Fruit fly (Drosophila melanogaster): ENCODE data around the gene CG3847.
A peak's percentile ranks its signal among the peaks of the same experiment; 100 is the strongest.

Gene CG3847

DNA sequence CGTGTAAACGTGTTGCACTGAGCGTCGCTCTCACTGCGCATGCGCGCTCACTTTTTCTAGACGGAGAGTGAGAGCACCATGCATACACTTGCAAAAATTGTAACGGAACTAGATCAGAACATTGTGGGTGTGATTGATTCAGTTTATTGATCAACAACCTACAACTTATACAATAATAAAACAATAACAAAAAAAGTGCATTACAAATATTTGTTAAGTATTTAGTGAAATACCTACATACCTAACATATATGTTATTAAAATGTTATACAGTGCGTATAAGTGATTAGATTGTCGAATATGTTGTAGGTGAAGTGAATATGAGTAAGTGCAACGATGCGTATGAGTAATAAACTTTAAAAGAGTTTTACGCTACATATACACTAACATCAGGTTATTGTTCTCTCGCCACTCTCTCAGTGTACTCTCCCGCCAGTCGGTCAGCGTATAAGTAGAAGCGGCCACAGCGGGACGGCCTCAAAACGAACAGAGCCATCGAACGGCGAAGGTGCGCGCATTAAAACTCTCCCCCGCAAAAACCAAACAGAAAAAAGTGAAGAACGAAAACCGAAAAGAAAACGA lies 16.4 kb upstream of the CG3847 start, which contains the start of gene CG42240 (continued):
- TF ChIP-seq cwo (GFP tag; optimal IDR thresholded peaks at IDR 0.05) = peak; percentile 87
- peak; percentile 85 for TF ChIP-seq unpg (GFP tag; optimal IDR thresholded peaks at IDR 0.05)
- TF ChIP-seq Atf-2 (GFP tag; optimal IDR thresholded peaks at IDR 0.05) = peak; percentile 80
- TF ChIP-seq Adf1 (GFP tag; IDR thresholded peaks at IDR 0.05) = peak; percentile 21; the same call in 1 of the 2 replicates
- TF ChIP-seq CG16863 (GFP tag; optimal IDR thresholded peaks at IDR 0.05) = peak; percentile 79
- TF ChIP-seq Xrp1 (GFP tag; IDR thresholded peaks at IDR 0.05) = peak; percentile 83
- peak; percentile 73 for TF ChIP-seq NK7.1 (GFP tag; optimal IDR thresholded peaks at IDR 0.05)
- peak; percentile 81 to 82 for TF ChIP-seq Pdp1 (GFP tag; optimal IDR thresholded peaks at IDR 0.05)
- peak; percentile 84 for TF ChIP-seq Six4 (GFP tag; optimal IDR thresholded peaks at IDR 0.05)
- TF ChIP-seq ac (GFP tag; optimal IDR thresholded peaks at IDR 0.05) = peak; percentile 45
- peak; percentile 91 for TF ChIP-seq Meics (GFP tag; optimal IDR thresholded peaks at IDR 0.05)
- TF ChIP-seq CG13123 (GFP tag; optimal IDR thresholded peaks at IDR 0.05) = peak; percentile 55
- TF ChIP-seq CG32532 (GFP tag; IDR thresholded peaks at IDR 0.05) = peak; percentile 63; the same call in 1 of the 2 replicates
- TF ChIP-seq CG7987 (GFP tag; optimal IDR thresholded peaks at IDR 0.05) = peak; percentile 49
- no peak for TF ChIP-seq lov (optimal IDR thresholded peaks at IDR 0.05)
- no peak for TF ChIP-seq lov (GFP tag; IDR thresholded peaks at IDR 0.05)
- peak; percentile 91 for TF ChIP-seq BtbVII (GFP tag; optimal IDR thresholded peaks at IDR 0.05)
- peak; percentile 29 for TF ChIP-seq Dip3 (GFP tag; optimal IDR thresholded peaks at IDR 0.05)
- TF ChIP-seq CG10431 (GFP tag; optimal IDR thresholded peaks at IDR 0.05) = peak; percentile 66
- TF ChIP-seq ash1 (GFP tag; optimal IDR thresholded peaks at IDR 0.05) = no peak
- TF ChIP-seq luna (GFP tag; optimal IDR thresholded peaks at IDR 0.05) = no peak
- TF ChIP-seq nau (GFP tag; optimal IDR thresholded peaks at IDR 0.05) = no peak
- peak; percentile 76 for TF ChIP-seq CG8281 (tag; optimal IDR thresholded peaks at IDR 0.05)
- 0 out of 3 replicates have a peak, but pooled peaks have one; percentile 7 for TF ChIP-seq sr (GFP tag; IDR thresholded peaks at IDR 0.05)
- peak; percentile 83 for TF ChIP-seq HLH3B (GFP tag; IDR thresholded peaks at IDR 0.05)
- TF ChIP-seq D19A (tag; optimal IDR thresholded peaks at IDR 0.05) = peak; percentile 90
- TF ChIP-seq CG13424 (tag; optimal IDR thresholded peaks at IDR 0.05) = peak; percentile 95
- TF ChIP-seq NFAT (GFP tag; IDR thresholded peaks at IDR 0.05) = peak; percentile 40; the same call in 1 of the 2 replicates
- no peak for TF ChIP-seq grn (GFP tag; optimal IDR thresholded peaks at IDR 0.05)
- TF ChIP-seq CG9215 (GFP tag; IDR thresholded peaks at IDR 0.05) = peak; percentile 78
- TF ChIP-seq CG7839 (tag; optimal IDR thresholded peaks at IDR 0.05) = peak; percentile 95
- TF ChIP-seq slou (GFP tag; optimal IDR thresholded peaks at IDR 0.05) = peak; percentile 61
- TF ChIP-seq twi (tag; optimal IDR thresholded peaks at IDR 0.05) = peak; percentile 83
- TF ChIP-seq phol (tag; optimal IDR thresholded peaks at IDR 0.05) = peak; percentile 95
- TF ChIP-seq CG14014 (GFP tag; IDR thresholded peaks at IDR 0.05) = peak; percentile 72
- peak; percentile 77 for TF ChIP-seq Fer2 (tag; optimal IDR thresholded peaks at IDR 0.05)
- no peak for TF ChIP-seq CG3726 (GFP tag; IDR thresholded peaks at IDR 0.05)
- no peak for TF ChIP-seq br (optimal IDR thresholded peaks at IDR 0.05)
- TF ChIP-seq PHDP (tag; optimal IDR thresholded peaks at IDR 0.05) = peak; percentile 91
- TF ChIP-seq E2f1 (GFP tag; IDR thresholded peaks at IDR 0.05) = peak; percentile 76
- peak; percentile 55 for TF ChIP-seq repo (GFP tag; optimal IDR thresholded peaks at IDR 0.05)
- peak; percentile 67 for TF ChIP-seq Atf3 (GFP tag; optimal IDR thresholded peaks at IDR 0.05)
- peak; percentile 63 for TF ChIP-seq jumu (GFP tag; optimal IDR thresholded peaks at IDR 0.05)
- TF ChIP-seq fd64A (GFP tag; optimal IDR thresholded peaks at IDR 0.05) = peak; percentile 73
- no peak for TF ChIP-seq amos (GFP tag; IDR thresholded peaks at IDR 0.05; ENCODE audit: partially characterized antibody)
- TF ChIP-seq jigr1 (GFP tag; IDR thresholded peaks at IDR 0.05) = peak; percentile 67; the same call in 2 of the 3 replicates
- TF ChIP-seq Dip2 (GFP tag; IDR thresholded peaks at IDR 0.05) = no peak
- peak; percentile 45; the same call in 2 of the 3 replicates for TF ChIP-seq zfh1 (GFP tag; IDR thresholded peaks at IDR 0.05)
- TF ChIP-seq CG6854 (GFP tag; optimal IDR thresholded peaks at IDR 0.05) = peak; percentile 91
- TF ChIP-seq gem (tag; optimal IDR thresholded peaks at IDR 0.05) = peak; percentile 95
- peak; percentile 83 for TF ChIP-seq salm (tag; optimal IDR thresholded peaks at IDR 0.05)
